Worm (Caenorhabditis elegans) whole organism, L4 larva: Measurements from ENCODE around the gene nhr-234.

Experiments used
- D1046.2 ChIP-seq: fragments of 200-800 bp; sonication (Bioruptor generic); IDR thresholded peaks from 2 replicates; pipeline ENCODE4 v1.3.6; 2022; ENCODE audit warnings: missing genetic modification characterization, missing compliant biosample characterization
- F10B5.3 ChIP-seq: sonication (generic microtip); optimal IDR thresholded peaks from 2 replicates; lab custom pipeline; 2016; ENCODE audit warnings: mild to moderate bottlenecking, missing genetic modification characterization, missing compliant biosample characterization
- Y5F2A.4 ChIP-seq: fragments of 200-800 bp; sonication (Bioruptor generic); optimal IDR thresholded peaks from 2 replicates; lab custom pipeline; 2018; ENCODE audit warnings: mild to moderate bottlenecking, missing genetic modification characterization, missing compliant biosample characterization
- ZK337.2 ChIP-seq: fragments of 200-800 bp; sonication (Bioruptor generic); IDR thresholded peaks from 2 replicates; pipeline ENCODE4 v1.3.6; 2022; ENCODE audit warnings: missing genetic modification reagents, missing genetic modification characterization, missing compliant biosample characterization
- attf-4 ChIP-seq: sonication (generic microtip); optimal IDR thresholded peaks from 3 replicates; lab custom pipeline; 2017; ENCODE audit warnings: missing biosample characterization, missing genetic modification characterization
- ceh-20 ChIP-seq: fragments of 200-800 bp; sonication (Bioruptor generic); IDR thresholded peaks from 2 replicates; pipeline ENCODE4 v1.3.6; 2022; ENCODE audit warnings: missing genetic modification reagents, missing genetic modification characterization, missing compliant biosample characterization
- ceh-28 ChIP-seq: fragments of 150-350 bp; optimal IDR thresholded peaks from 2 replicates; lab custom pipeline; 2014; ENCODE audit warnings: missing biosample characterization, missing genetic modification reagents, missing genetic modification characterization
- ceh-82 ChIP-seq: sonication (generic microtip); optimal IDR thresholded peaks from 2 replicates; lab custom pipeline; 2017; ENCODE audit warnings: missing biosample characterization, missing genetic modification characterization
- cey-2 ChIP-seq: sonication (generic microtip); optimal IDR thresholded peaks from 3 replicates; lab custom pipeline; 2017; ENCODE audit warnings: missing genetic modification characterization, mild to moderate bottlenecking, missing compliant biosample characterization, antibody characterized with exemption, borderline replicate concordance; ENCODE audit not compliant: insufficient read depth
- daf-12 ChIP-seq: fragments of 150-350 bp; optimal IDR thresholded peaks from 2 replicates; lab custom pipeline; 2014; ENCODE audit warnings: missing biosample characterization, missing genetic modification reagents, missing genetic modification characterization
- daf-16 ChIP-seq, 3 experiments: sonication (generic microtip); optimal IDR thresholded peaks; 2 replicates each; lab custom pipeline; 2016 to 2017; ENCODE audit warnings: missing genetic modification characterization in 3 of 3, missing genetic modification reagents in 3 of 3, mild to moderate bottlenecking in 2 of 3, missing compliant biosample characterization in 2 of 3, missing biosample characterization in 1 of 3, moderate library complexity in 1 of 3
- daf-8 ChIP-seq: fragments of 200-800 bp; sonication (Bioruptor generic); IDR thresholded peaks from 2 replicates; pipeline ENCODE4 v1.3.6; 2022; ENCODE audit warnings: missing genetic modification characterization, missing compliant biosample characterization
- dpl-1 ChIP-seq: fragments of 150-350 bp; optimal IDR thresholded peaks from 2 replicates; lab custom pipeline; 2014; ENCODE audit warnings: missing biosample characterization, missing genetic modification reagents, missing genetic modification characterization
- fkh-10 ChIP-seq: fragments of 150-350 bp; optimal IDR thresholded peaks from 2 replicates; lab custom pipeline; 2014; ENCODE audit warnings: missing biosample characterization, missing genetic modification reagents, missing genetic modification characterization
- lin-13 ChIP-seq: fragments of 150-350 bp; optimal IDR thresholded peaks from 2 replicates; lab custom pipeline; 2014; ENCODE audit warnings: missing biosample characterization, missing genetic modification reagents, missing genetic modification characterization
- lin-15B ChIP-seq: fragments of 150-350 bp; sonication (generic microtip); optimal IDR thresholded peaks from 3 replicates; lab custom pipeline; 2014; ENCODE audit warnings: missing biosample characterization, missing genetic modification characterization
- lin-39 ChIP-seq: fragments of 150-350 bp; optimal IDR thresholded peaks from 2 replicates; lab custom pipeline; 2014; ENCODE audit warnings: missing biosample characterization, missing genetic modification reagents, missing genetic modification characterization
- lsy-2 ChIP-seq, 2 experiments: fragments of 150-350 bp in 1 of 2; sonication (generic microtip) in 1 of 2; optimal IDR thresholded peaks; 2 replicates each; lab custom pipeline; 2014 to 2017; ENCODE audit warnings: missing biosample characterization in 2 of 2, missing genetic modification characterization in 2 of 2
- mxl-3 ChIP-seq: fragments of 200-800 bp; sonication (Bioruptor generic); optimal IDR thresholded peaks from 2 replicates; lab custom pipeline; 2018; ENCODE audit warnings: mild to moderate bottlenecking, missing genetic modification characterization, missing compliant biosample characterization
- nhr-10 ChIP-seq: fragments of 150-350 bp; optimal IDR thresholded peaks from 2 replicates; lab custom pipeline; 2014; ENCODE audit warnings: missing biosample characterization, missing genetic modification characterization
- nhr-11 ChIP-seq: fragments of 150-350 bp; optimal IDR thresholded peaks from 2 replicates; lab custom pipeline; 2014; ENCODE audit warnings: missing biosample characterization, missing genetic modification characterization
- nhr-25 ChIP-seq: sonication (generic microtip); optimal IDR thresholded peaks from 2 replicates; lab custom pipeline; 2017; ENCODE audit warnings: missing genetic modification characterization, mild to moderate bottlenecking, missing compliant biosample characterization, antibody characterized with exemption, moderate library complexity, borderline replicate concordance; ENCODE audit not compliant: insufficient read depth
- nhr-28 ChIP-seq: fragments of 150-350 bp; optimal IDR thresholded peaks from 2 replicates; lab custom pipeline; 2014; ENCODE audit warnings: missing biosample characterization, missing genetic modification characterization
- nhr-6 ChIP-seq: fragments of 150-350 bp; optimal IDR thresholded peaks from 2 replicates; lab custom pipeline; 2014; ENCODE audit warnings: missing biosample characterization, missing genetic modification characterization
- nhr-76 ChIP-seq: fragments of 150-350 bp; optimal IDR thresholded peaks from 2 replicates; lab custom pipeline; 2014; ENCODE audit warnings: missing biosample characterization, missing genetic modification characterization
- pha-4 ChIP-seq, 2 experiments: fragments of 150-350 bp in 1 of 2; fragments of 200-800 bp in 1 of 2; sonication (Bioruptor generic) in 1 of 2; IDR thresholded peaks in 1 of 2; optimal IDR thresholded peaks in 1 of 2; 2 replicates each; pipeline versions ENCODE4 v1.3.6 to Lab custom; 2014 to 2022; ENCODE audit warnings: missing genetic modification characterization in 2 of 2, missing genetic modification reagents in 2 of 2, missing biosample characterization in 1 of 2, missing compliant biosample characterization in 1 of 2
- tag-97 ChIP-seq: fragments of 200-800 bp; sonication (Bioruptor generic); IDR thresholded peaks from 2 replicates; pipeline ENCODE4 v1.3.6; 2022; ENCODE audit warnings: missing genetic modification characterization, missing compliant biosample characterization
- unc-39 ChIP-seq: sonication (generic microtip); optimal IDR thresholded peaks from 2 replicates; lab custom pipeline; 2017; ENCODE audit warnings: missing biosample characterization, missing genetic modification characterization
- unc-62 ChIP-seq, 3 experiments: fragments of 150-350 bp in 1 of 3; sonication (generic microtip); optimal IDR thresholded peaks in 2 of 3; peaks in 1 of 3; 1 replicate in 1 of 3; 2 replicates in 2 of 3; lab custom pipeline; 2014 to 2017; ENCODE audit warnings: missing biosample characterization in 3 of 3, missing genetic modification characterization in 3 of 3, missing genetic modification reagents in 3 of 3, missing genotype in 1 of 3
- vab-7 ChIP-seq: fragments of 200-800 bp; sonication (Bioruptor generic); IDR thresholded peaks from 2 replicates; pipeline ENCODE4 v1.3.6; 2022; ENCODE audit warnings: missing genetic modification reagents, missing genetic modification characterization, missing compliant biosample characterization
- zip-2 ChIP-seq: fragments of 150-350 bp; optimal IDR thresholded peaks from 2 replicates; lab custom pipeline; 2014; ENCODE audit warnings: missing biosample characterization, missing genetic modification characterization

Gene nhr-234

ce11 chrII:12629387-12629786 lies 7.1 kb upstream of the nhr-234 start, which contains the start of gene Y38E10A.28:
Gene Y38E10A.28 (plus strand): TSS chrII:12629687.
- TF ChIP-seq unc-62 (GFP tag; optimal IDR thresholded peaks at IDR 0.05 in 1 of 2; lab: Kevin White, UChicago) (peak in 1 of 2 experiments; percentile 83), unc-62 (tag; optimal IDR thresholded peaks at IDR 0.05; lab: Kevin White, UChicago) (no peak), tag-97 (no peak), unc-39 (tag; lab: Kevin White, UChicago) (no peak), dpl-1 (GFP tag; lab: Kevin White, UChicago) (no peak)

DNA sequence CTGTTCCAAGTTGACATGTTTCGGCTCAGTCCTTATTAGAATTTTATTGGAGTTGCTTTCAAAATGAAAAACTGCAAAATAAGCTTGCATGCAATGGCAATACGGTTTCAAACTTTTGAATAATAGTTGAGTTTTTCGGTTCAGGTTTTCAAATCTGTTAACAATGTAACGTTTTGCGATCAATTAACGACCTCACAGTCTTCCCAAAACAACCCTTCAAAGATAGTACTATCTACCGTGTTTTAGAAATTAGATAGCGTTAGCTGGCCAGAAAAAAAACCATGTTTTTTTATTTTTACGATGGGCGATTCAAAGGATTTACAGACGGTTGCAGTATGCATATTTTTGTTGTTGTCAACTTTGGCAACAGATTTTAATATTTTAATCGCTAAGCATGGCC lies 5.6 kb upstream of the nhr-234 start, which contains the start of gene Y38E10A.34:
Gene Y38E10A.34 (plus strand): TSS at position 301 of the 400 bp plus-strand sequence.
- no peak for TF ChIP-seq lin-15B
- TF ChIP-seq ceh-20 (GFP tag; lab: Robert Waterston, UW) = no peak
- no peak for TF ChIP-seq ceh-28 (tag; lab: Kevin White, UChicago)
- no peak for TF ChIP-seq lin-39 (tag; lab: Kevin White, UChicago)
- TF ChIP-seq nhr-10 = no peak
- no peak for TF ChIP-seq daf-16 (GFP tag; optimal IDR thresholded peaks at IDR 0.05; lab: Kevin White, UChicago)
- TF ChIP-seq daf-16 (tag; optimal IDR thresholded peaks at IDR 0.05; lab: Kevin White, UChicago) = no peak
- no peak for TF ChIP-seq Y5F2A.4 (GFP tag; lab: Kevin White, UChicago)
- TF ChIP-seq vab-7 (GFP tag; lab: Robert Waterston, UW) = no peak
- no peak for TF ChIP-seq mxl-3 (GFP tag; lab: Kevin White, UChicago)

DNA sequence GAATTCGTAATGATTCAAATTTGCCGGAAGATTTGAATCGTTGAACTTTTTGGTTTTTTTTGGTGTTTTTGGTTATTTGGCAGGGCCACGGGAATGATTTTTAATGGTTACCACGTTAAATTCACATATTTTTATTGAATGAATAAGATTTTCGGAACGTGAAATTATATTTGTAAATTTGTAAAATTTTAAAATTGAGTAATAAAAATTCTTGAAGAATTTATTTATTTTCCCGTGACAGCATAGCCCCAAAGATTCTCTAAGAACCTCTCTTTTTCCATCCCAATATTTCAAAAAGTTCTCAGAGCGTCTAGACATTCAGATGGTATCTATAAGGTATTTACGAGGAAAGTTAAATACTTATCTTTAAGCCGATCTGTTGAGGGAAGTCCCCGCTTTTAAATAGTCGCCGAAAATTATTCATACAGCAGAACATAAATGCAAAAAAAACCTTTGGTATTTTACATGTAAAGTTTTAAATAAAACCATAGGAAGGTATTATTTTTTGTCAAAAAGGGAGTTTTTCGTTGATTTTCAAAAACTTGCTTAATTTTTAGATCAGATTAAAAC lies 1.6 kb upstream of the nhr-234 start, which contains the start of gene Y38E10A.17:
Gene Y38E10A.17 (minus strand): TSS at position 51 of the 570 bp plus-strand sequence.
- TF ChIP-seq nhr-28 = no peak
- TF ChIP-seq nhr-6 (tag; lab: Kevin White, UChicago) = no peak

DNA sequence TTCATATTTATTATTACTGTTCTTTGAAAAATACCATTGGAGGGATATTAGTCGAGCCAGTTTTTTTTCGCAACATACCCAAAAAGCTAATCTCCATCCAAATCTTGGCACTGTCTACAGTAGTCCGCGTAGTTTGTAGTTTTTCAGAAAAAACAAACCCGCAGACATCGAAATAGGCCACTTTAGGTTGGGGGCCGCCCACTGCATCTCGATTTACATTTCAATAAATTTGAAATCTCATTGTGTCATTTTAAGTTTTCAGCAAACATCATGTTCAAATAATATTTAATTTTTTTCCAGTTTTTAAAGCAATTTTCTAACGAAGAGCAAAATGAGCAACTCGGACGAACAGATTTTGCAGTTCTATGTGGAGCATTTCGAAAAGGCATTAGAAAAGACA lies 3.9 kb downstream of the nhr-234 start, which contains the start of gene nhr-235:
Gene nhr-235 (plus strand): TSS at position 301 of the 400 bp plus-strand sequence.
- no peak for TF ChIP-seq F10B5.3 (tag; lab: Kevin White, UChicago)
- no peak for TF ChIP-seq nhr-25 (tag; lab: Kevin White, UChicago)
- no peak for TF ChIP-seq ceh-28 (tag; lab: Kevin White, UChicago)
- no peak for TF ChIP-seq ceh-20 (GFP tag; lab: Robert Waterston, UW)
- TF ChIP-seq daf-8 (GFP tag; lab: Robert Waterston, UW) = no peak
- TF ChIP-seq nhr-11 (tag; lab: Kevin White, UChicago) = no peak
- no peak for TF ChIP-seq daf-12
- no peak for TF ChIP-seq cey-2 (tag; lab: Kevin White, UChicago)
- no peak for TF ChIP-seq ZK337.2
- TF ChIP-seq unc-62 (GFP tag; optimal IDR thresholded peaks at IDR 0.05 in 1 of 2; lab: Kevin White, UChicago) = no peak
- no peak for TF ChIP-seq unc-62 (tag; optimal IDR thresholded peaks at IDR 0.05; lab: Kevin White, UChicago)
- TF ChIP-seq lsy-2 (tag; optimal IDR thresholded peaks at IDR 0.05; lab: Kevin White, UChicago) = no peak
- TF ChIP-seq mxl-3 (GFP tag; lab: Kevin White, UChicago) = no peak
- TF ChIP-seq zip-2 (tag; lab: Kevin White, UChicago) = no peak
- TF ChIP-seq D1046.2 (GFP tag; lab: Robert Waterston, UW) = no peak
- no peak for TF ChIP-seq pha-4 (GFP tag; IDR thresholded peaks at IDR 0.05; lab: Robert Waterston, UW)
- TF ChIP-seq pha-4 (tag; optimal IDR thresholded peaks at IDR 0.05; lab: Kevin White, UChicago) = no peak
- TF ChIP-seq ceh-82 (tag; lab: Kevin White, UChicago) = no peak
- TF ChIP-seq lin-13 (GFP tag; lab: Kevin White, UChicago) = no peak
- TF ChIP-seq nhr-76 (tag; lab: Kevin White, UChicago) = no peak
- TF ChIP-seq attf-4 (tag; lab: Kevin White, UChicago) = no peak
- no peak for TF ChIP-seq fkh-10 (GFP tag; lab: Kevin White, UChicago)
